Worm (Caenorhabditis elegans): ENCODE measurements around the gene rgef-1.

The rgef-1 gene

DNA sequence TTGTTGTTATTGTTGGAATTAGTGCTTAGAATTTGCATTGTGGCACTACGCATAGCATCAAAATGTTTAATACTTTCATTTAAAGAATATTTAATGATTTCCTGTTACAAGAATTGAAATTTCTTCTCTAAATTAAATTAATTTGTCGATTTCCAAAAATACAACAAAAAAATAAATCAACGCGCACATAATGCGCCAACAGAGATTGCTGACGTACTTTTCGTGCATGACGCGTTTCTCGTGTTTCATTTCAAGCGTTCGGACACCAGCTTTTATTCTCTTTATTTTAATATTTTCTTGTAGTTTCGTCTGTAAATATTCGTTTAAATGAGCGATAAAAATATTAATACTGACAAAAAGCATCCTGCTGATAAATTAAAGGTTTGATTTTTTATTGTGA lies 47.9 kb downstream of the rgef-1 start, which contains the start of gene eif-2Bdelta (continued):
- TF ChIP-seq lin-29 (GFP tag; IDR thresholded peaks at IDR 0.05) (no peak), duxl-1 (tag; optimal IDR thresholded peaks at IDR 0.05; ENCODE audit: poor library complexity) (peak; percentile 7), pqm-1 (tag; optimal IDR thresholded peaks at IDR 0.05) (no peak), madf-9 (GFP tag; conservative IDR thresholded peaks at IDR 0.05) (no peak)

DNA sequence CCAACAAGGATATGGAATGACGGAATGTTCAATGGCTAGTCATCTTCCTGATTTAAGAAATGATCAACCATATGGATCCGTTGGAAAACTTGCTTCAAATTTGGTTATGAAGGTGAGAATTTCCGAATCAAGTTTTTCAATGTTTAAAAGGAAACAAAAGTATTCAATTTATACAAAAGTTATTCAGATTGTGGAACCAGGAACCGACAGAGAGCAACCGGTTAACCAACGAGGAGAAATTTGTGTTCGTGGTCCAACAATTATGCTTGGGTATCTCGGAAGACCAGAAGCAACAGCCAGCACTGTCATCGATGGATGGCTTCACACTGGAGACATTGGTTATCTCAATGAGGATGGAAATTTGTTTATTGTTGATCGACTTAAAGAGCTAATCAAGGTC lies 51.9 kb downstream of the rgef-1 start:
- TF ChIP-seq set-16 (GFP tag; IDR thresholded peaks at IDR 0.05): no peak
- no peak for TF ChIP-seq sdz-12 (GFP tag; optimal IDR thresholded peaks at IDR 0.05)
- TF ChIP-seq aha-1 (tag): peak; percentile 97
- TF ChIP-seq unc-62 (GFP tag; optimal IDR thresholded peaks at IDR 0.05 in 1 of 2): peak in 1 of 2 experiments; percentile 32
- no peak for TF ChIP-seq unc-62 (tag; optimal IDR thresholded peaks at IDR 0.05)

DNA sequence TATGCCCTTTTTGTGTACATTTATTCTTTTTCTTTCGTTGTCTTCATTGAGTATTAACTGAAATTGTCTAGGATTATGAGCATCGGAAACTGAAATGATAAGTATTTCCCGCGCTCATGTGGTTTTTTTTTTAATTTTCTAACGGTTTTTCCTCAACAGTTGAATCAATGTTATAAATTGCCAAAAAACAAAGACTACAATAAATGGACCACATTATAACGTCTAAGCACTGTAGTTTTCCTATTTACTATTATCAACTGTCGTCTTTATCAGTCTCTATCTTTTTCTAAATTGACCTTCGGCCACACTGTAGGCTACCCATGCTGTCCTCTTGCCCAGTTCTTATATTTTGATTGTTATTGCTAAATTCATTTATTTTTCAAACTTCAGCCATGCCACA lies 53.7 kb downstream of the rgef-1 start, which contains the start of gene acs-14:
acs-14 (plus strand) TSS at position 391 of the 400 bp plus-strand sequence.
- TF ChIP-seq spr-3 (GFP tag; optimal IDR thresholded peaks at IDR 0.05) (no peak), unc-130 (GFP tag; optimal IDR thresholded peaks at IDR 0.05) (no peak), dve-1 (tag; optimal IDR thresholded peaks at IDR 0.05; ENCODE audit: insufficient read depth) (peak; percentile 26), lim-7 (GFP tag; IDR thresholded peaks at IDR 0.05) (no peak), nhr-28 (tag; optimal IDR thresholded peaks at IDR 0.05) (peak; percentile 50), nhr-77 (tag; optimal IDR thresholded peaks at IDR 0.05) (no peak), aha-1 (tag) (peak; percentile 74), pqm-1 (tag; optimal IDR thresholded peaks at IDR 0.05) (peak; percentile 23), F10B5.3 (tag; optimal IDR thresholded peaks at IDR 0.05) (no peak), nhr-11 (tag; optimal IDR thresholded peaks at IDR 0.05) (no peak), fkh-10 (GFP tag; optimal IDR thresholded peaks at IDR 0.05) (no peak), T20F7.1 (GFP tag; optimal IDR thresholded peaks at IDR 0.05) (no peak), madf-9 (GFP tag; conservative IDR thresholded peaks at IDR 0.05) (no peak), unc-62 (GFP tag; optimal IDR thresholded peaks at IDR 0.05 in 1 of 2) (no peak), unc-62 (tag; optimal IDR thresholded peaks at IDR 0.05) (no peak), hlh-11 (tag; optimal IDR thresholded peaks at IDR 0.05) (peak; percentile 16), rbr-2 (tag; optimal IDR thresholded peaks at IDR 0.05) (no peak), dmd-6 (GFP tag; IDR thresholded peaks at IDR 0.05) (peak; percentile 34; the same call in 1 of the 2 replicates), lin-39 (tag; optimal IDR thresholded peaks at IDR 0.05) (no peak), Y105C5A.15 (GFP tag; IDR thresholded peaks at IDR 0.05) (no peak), nhr-111 (GFP tag; optimal IDR thresholded peaks at IDR 0.05) (no peak), php-3 (GFP tag; IDR thresholded peaks at IDR 0.05) (no peak), ceh-62 (tag; optimal IDR thresholded peaks at IDR 0.05) (no peak), R02D3.7 (tag; optimal IDR thresholded peaks at IDR 0.05) (no peak), Y5F2A.4 (GFP tag; optimal IDR thresholded peaks at IDR 0.05) (no peak), daf-16 (GFP tag; optimal IDR thresholded peaks at IDR 0.05) (no peak), daf-16 (tag; optimal IDR thresholded peaks at IDR 0.05) (peak; percentile 56), mxl-3 (GFP tag; optimal IDR thresholded peaks at IDR 0.05) (no peak)

DNA sequence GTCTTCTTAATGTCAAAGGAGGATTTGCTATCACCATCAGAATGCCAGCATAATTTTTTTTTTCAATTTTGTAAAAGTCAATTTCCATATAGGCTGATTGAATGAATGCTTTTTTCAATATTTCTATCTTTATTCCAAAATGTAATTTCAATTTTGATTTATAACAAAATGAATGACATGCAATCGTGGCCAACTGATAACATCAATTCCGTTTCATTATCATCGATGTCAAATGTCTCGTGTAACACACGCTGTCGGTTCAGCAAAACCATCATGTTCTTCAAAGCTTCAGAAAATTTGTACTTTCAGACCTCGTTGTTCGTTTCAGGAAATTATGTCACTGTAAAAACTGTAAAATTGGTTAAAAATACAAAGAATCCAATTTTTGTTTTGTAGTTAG lies 54.5 kb downstream of the rgef-1 start:
- TF ChIP-seq mes-2 (tag; optimal IDR thresholded peaks at IDR 0.05; ENCODE audit: poor library complexity, severe bottlenecking): no peak
- TF ChIP-seq spr-1 (tag; optimal IDR thresholded peaks at IDR 0.05): no peak
- TF ChIP-seq aly-2 (tag; optimal IDR thresholded peaks at IDR 0.05): no peak
- TF ChIP-seq dmd-6 (GFP tag; IDR thresholded peaks at IDR 0.05): peak; percentile 94
- no peak for TF ChIP-seq daf-16 (GFP tag; optimal IDR thresholded peaks at IDR 0.05)
- TF ChIP-seq daf-16 (tag; optimal IDR thresholded peaks at IDR 0.05): peak; percentile 25
- peak; percentile 48 for TF ChIP-seq hlh-30 (tag; optimal IDR thresholded peaks at IDR 0.05; ENCODE audit: insufficient read depth)
- TF ChIP-seq saeg-2 (GFP tag; IDR thresholded peaks at IDR 0.05): no peak
- TF ChIP-seq hmg-1.1 (GFP tag; IDR thresholded peaks at IDR 0.05): no peak
- TF ChIP-seq nhr-111 (GFP tag; optimal IDR thresholded peaks at IDR 0.05): no peak
- TF ChIP-seq nhr-10 (tag; optimal IDR thresholded peaks at IDR 0.05): no peak
- no peak for TF ChIP-seq nhr-42 (GFP tag; IDR thresholded peaks at IDR 0.05)
- peak; percentile 79 for TF ChIP-seq nhr-28 (tag; optimal IDR thresholded peaks at IDR 0.05)
- TF ChIP-seq fos-1 (tag; optimal IDR thresholded peaks at IDR 0.05): no peak
- 0 out of 2 replicates have a peak, but pooled peaks have one; percentile 41 for TF ChIP-seq nhr-41 (GFP tag; IDR thresholded peaks at IDR 0.05)
- no peak for TF ChIP-seq jun-1 (tag; optimal IDR thresholded peaks at IDR 0.05)
- TF ChIP-seq cey-2 (tag; optimal IDR thresholded peaks at IDR 0.05; ENCODE audit: borderline replicate concordance, insufficient read depth): no peak
- no peak for TF ChIP-seq D1046.2 (GFP tag; IDR thresholded peaks at IDR 0.05)
- TF ChIP-seq egl-27 (tag; optimal IDR thresholded peaks at IDR 0.05): no peak
- no peak for TF ChIP-seq hif-1 (tag; optimal IDR thresholded peaks at IDR 0.05)

Measured in whole organism, L4 larva.